Worm (Caenorhabditis elegans): ENCODE results near the gene fat-2.

DNA sequence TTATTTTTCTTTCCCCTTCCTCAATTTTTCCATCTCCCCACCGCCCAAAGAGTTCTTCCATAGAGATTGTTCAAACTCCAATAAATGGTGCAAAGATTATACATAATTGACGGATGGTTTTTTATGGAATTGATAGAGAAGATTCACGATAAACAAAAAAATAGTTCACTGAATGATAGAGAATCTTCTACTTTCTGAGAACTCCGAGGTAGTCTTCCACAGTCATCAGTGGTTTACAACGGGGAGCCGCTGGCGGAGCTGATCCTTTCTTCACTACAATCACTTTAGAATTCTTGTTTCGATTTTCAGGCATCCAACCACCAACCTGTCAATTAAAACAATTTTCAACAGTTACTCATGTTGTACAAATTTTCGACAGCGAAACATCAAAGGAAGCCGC lies 32.3 kb downstream of the fat-2 start:
- TF ChIP-seq pag-3 (tag; optimal IDR thresholded peaks at IDR 0.05; ENCODE audit: borderline replicate concordance, insufficient read depth) (no peak), nhr-12 (tag; optimal IDR thresholded peaks at IDR 0.05) (no peak), vab-15 (tag; optimal IDR thresholded peaks at IDR 0.05) (no peak), ama-1 (optimal IDR thresholded peaks at IDR 0.05) (no peak), dpl-1 (GFP tag; optimal IDR thresholded peaks at IDR 0.05) (no peak), efl-1 (optimal IDR thresholded peaks at IDR 0.05) (no peak), efl-1 (GFP tag; optimal IDR thresholded peaks at IDR 0.05 in 1 of 2) (no peak), ceh-82 (tag; optimal IDR thresholded peaks at IDR 0.05) (no peak), blmp-1 (tag; optimal IDR thresholded peaks at IDR 0.05) (no peak), nhr-90 (tag; optimal IDR thresholded peaks at IDR 0.05; ENCODE audit: poor library complexity) (no peak)
